Fruit fly (Drosophila melanogaster) whole organism, prepupa: ENCODE data around the gene CG31788.
A peak's percentile ranks its signal among the peaks of the same experiment; 100 is the strongest.

ENCODE experiments used
- Blimp-1 ChIP-seq: fragments of 200-800 bp; sonication (Bioruptor generic); optimal IDR thresholded peaks from 3 replicates; lab custom pipeline; 2017; ENCODE audit warnings: missing biosample characterization, missing genetic modification characterization, mild to moderate bottlenecking, moderate library complexity, missing genetic modification reagents
- CG10631 ChIP-seq: fragments of 200-800 bp; sonication (Bioruptor generic); optimal IDR thresholded peaks from 2 replicates; lab custom pipeline; 2016; ENCODE audit warnings: missing biosample characterization, missing genetic modification characterization
- CG15336 ChIP-seq: fragments of 200-800 bp; sonication (Bioruptor generic); IDR thresholded peaks from 2 replicates; pipeline ENCODE4 v1.3.6; 2022; ENCODE audit warnings: missing biosample characterization, missing genetic modification characterization
- CG1621 ChIP-seq: fragments of 200-800 bp; sonication (Bioruptor generic); optimal IDR thresholded peaks from 3 replicates; lab custom pipeline; 2018; ENCODE audit warnings: missing biosample characterization, mild to moderate bottlenecking, missing genetic modification characterization
- CG3032 ChIP-seq: fragments of 200-800 bp; optimal IDR thresholded peaks from 2 replicates; lab custom pipeline; 2019; ENCODE audit warnings: missing biosample characterization, mild to moderate bottlenecking, missing genetic modification characterization, moderate library complexity
- CG32006 ChIP-seq: fragments of 200-800 bp; sonication (Bioruptor generic); optimal IDR thresholded peaks from 3 replicates; lab custom pipeline; 2017; ENCODE audit warnings: missing biosample characterization, mild to moderate bottlenecking, missing genetic modification characterization
- CG34406 ChIP-seq: fragments of 200-800 bp; sonication (Bioruptor generic); optimal IDR thresholded peaks from 3 replicates; lab custom pipeline; 2016; ENCODE audit warnings: missing biosample characterization, missing genetic modification characterization
- CG3919 ChIP-seq: fragments of 200-800 bp; sonication (Bioruptor generic); optimal IDR thresholded peaks from 3 replicates; lab custom pipeline; 2016; ENCODE audit warnings: missing biosample characterization, missing genetic modification characterization
- CG4318 ChIP-seq: fragments of 200-800 bp; sonication (Bioruptor generic); optimal IDR thresholded peaks from 3 replicates; lab custom pipeline; 2017; ENCODE audit warnings: missing biosample characterization, mild to moderate bottlenecking, missing genetic modification characterization
- CG6276 ChIP-seq: fragments of 200-800 bp; sonication (Bioruptor generic); optimal IDR thresholded peaks from 2 replicates; lab custom pipeline; 2017; ENCODE audit warnings: missing biosample characterization, mild to moderate bottlenecking, missing genetic modification characterization
- CG6808 ChIP-seq: fragments of 200-800 bp; sonication (Bioruptor generic); optimal IDR thresholded peaks from 3 replicates; lab custom pipeline; 2017; ENCODE audit warnings: missing biosample characterization, missing genetic modification characterization, mild to moderate bottlenecking, moderate library complexity, missing genetic modification reagents
- CG8119 ChIP-seq: fragments of 200-800 bp; sonication (Bioruptor generic); IDR thresholded peaks from 3 replicates; pipeline ENCODE4 v1.3.6; 2022; ENCODE audit warnings: missing biosample characterization, missing genetic modification characterization
- CG8319 ChIP-seq: fragments of 200-800 bp; sonication (Bioruptor generic); optimal IDR thresholded peaks from 3 replicates; lab custom pipeline; 2016; ENCODE audit warnings: missing biosample characterization, missing genetic modification characterization
- Eip75B ChIP-seq: fragments of 200-800 bp; sonication (Bioruptor generic); optimal IDR thresholded peaks from 3 replicates; lab custom pipeline; 2016; ENCODE audit warnings: missing biosample characterization, missing genetic modification characterization
- Eip78C ChIP-seq: fragments of 200-800 bp; sonication (Bioruptor generic); peaks from one replicate; lab custom pipeline; 2016; ENCODE audit warnings: missing biosample characterization, missing genetic modification characterization
- Eip93F ChIP-seq: fragments of 200-800 bp; sonication (Bioruptor generic); optimal IDR thresholded peaks from 2 replicates; lab custom pipeline; 2016; ENCODE audit warnings: missing biosample characterization, mild to moderate bottlenecking, missing genetic modification characterization
- Ets21C ChIP-seq: fragments of 200-800 bp; sonication (Bioruptor generic); optimal IDR thresholded peaks from 3 replicates; lab custom pipeline; 2016; ENCODE audit warnings: missing biosample characterization, missing genetic modification characterization
- Ets96B ChIP-seq: fragments of 200-800 bp; optimal IDR thresholded peaks from 2 replicates; lab custom pipeline; 2019; ENCODE audit warnings: missing biosample characterization, mild to moderate bottlenecking, missing genetic modification characterization, moderate library complexity
- Hr39 ChIP-seq: fragments of 200-800 bp; sonication (Bioruptor generic); optimal IDR thresholded peaks from 2 replicates; lab custom pipeline; 2016; ENCODE audit warnings: missing biosample characterization, missing genetic modification characterization
- OdsH ChIP-seq: fragments of 200-800 bp; sonication (Bioruptor generic); optimal IDR thresholded peaks from 3 replicates; lab custom pipeline; 2016; ENCODE audit warnings: missing biosample characterization, missing genetic modification characterization
- Sox15 ChIP-seq: fragments of 200-800 bp; sonication (Bioruptor generic); optimal IDR thresholded peaks from 3 replicates; lab custom pipeline; 2016; ENCODE audit warnings: missing biosample characterization, missing genetic modification characterization
- dsx ChIP-seq: fragments of 200-800 bp; optimal IDR thresholded peaks from 3 replicates; lab custom pipeline; 2019; ENCODE audit warnings: missing biosample characterization, mild to moderate bottlenecking, missing genetic modification characterization, moderate library complexity; ENCODE audit not compliant: poor library complexity, severe bottlenecking
- eg ChIP-seq: fragments of 200-800 bp; sonication (Bioruptor generic); IDR thresholded peaks from 3 replicates; pipeline ENCODE4 v1.3.6; 2022; ENCODE audit warnings: missing biosample characterization, missing genetic modification characterization
- esn ChIP-seq: fragments of 200-800 bp; sonication (Bioruptor generic); optimal IDR thresholded peaks from 2 replicates; lab custom pipeline; 2016; ENCODE audit warnings: missing biosample characterization, mild to moderate bottlenecking, missing genetic modification characterization, moderate library complexity
- fd59A ChIP-seq: fragments of 200-800 bp; sonication (Bioruptor generic); optimal IDR thresholded peaks from 2 replicates; lab custom pipeline; 2017; ENCODE audit warnings: missing biosample characterization, mild to moderate bottlenecking, missing genetic modification characterization, missing genetic modification reagents
- fd85E ChIP-seq: fragments of 200-800 bp; sonication (Bioruptor generic); optimal IDR thresholded peaks from 3 replicates; lab custom pipeline; 2016; ENCODE audit warnings: missing biosample characterization, missing genetic modification characterization
- lz ChIP-seq: fragments of 200-800 bp; sonication (Bioruptor generic); optimal IDR thresholded peaks from 3 replicates; lab custom pipeline; 2016; ENCODE audit warnings: missing biosample characterization, missing genetic modification characterization
- net ChIP-seq: fragments of 200-800 bp; sonication (Bioruptor generic); optimal IDR thresholded peaks from 3 replicates; lab custom pipeline; 2016; ENCODE audit warnings: missing biosample characterization, missing genetic modification characterization
- pdm3 ChIP-seq: fragments of 200-800 bp; sonication (Bioruptor generic); optimal IDR thresholded peaks from 3 replicates; lab custom pipeline; 2016; ENCODE audit warnings: missing biosample characterization, missing genetic modification characterization
- spab ChIP-seq: fragments of 200-800 bp; sonication (Bioruptor generic); optimal IDR thresholded peaks from 2 replicates; lab custom pipeline; 2017; ENCODE audit warnings: missing biosample characterization, mild to moderate bottlenecking, missing genetic modification characterization, missing genetic modification reagents
- ss ChIP-seq, 2 experiments: fragments of 200-800 bp; sonication (Bioruptor generic); optimal IDR thresholded peaks; 2 replicates in 1 of 2; 3 replicates in 1 of 2; lab custom pipeline; 2017 to 2018; ENCODE audit warnings: mild to moderate bottlenecking in 2 of 2, missing biosample characterization in 2 of 2, missing genetic modification characterization in 2 of 2, moderate library complexity in 1 of 2
- svp ChIP-seq: fragments of 200-800 bp; sonication (Bioruptor generic); peaks from one replicate; lab custom pipeline; 2016; ENCODE audit warnings: missing biosample characterization, missing genetic modification characterization
- vri ChIP-seq: fragments of 200-800 bp; sonication (Bioruptor generic); optimal IDR thresholded peaks from 3 replicates; lab custom pipeline; 2016; ENCODE audit warnings: missing biosample characterization, mild to moderate bottlenecking, missing genetic modification characterization

CG31788 gene

DNA sequence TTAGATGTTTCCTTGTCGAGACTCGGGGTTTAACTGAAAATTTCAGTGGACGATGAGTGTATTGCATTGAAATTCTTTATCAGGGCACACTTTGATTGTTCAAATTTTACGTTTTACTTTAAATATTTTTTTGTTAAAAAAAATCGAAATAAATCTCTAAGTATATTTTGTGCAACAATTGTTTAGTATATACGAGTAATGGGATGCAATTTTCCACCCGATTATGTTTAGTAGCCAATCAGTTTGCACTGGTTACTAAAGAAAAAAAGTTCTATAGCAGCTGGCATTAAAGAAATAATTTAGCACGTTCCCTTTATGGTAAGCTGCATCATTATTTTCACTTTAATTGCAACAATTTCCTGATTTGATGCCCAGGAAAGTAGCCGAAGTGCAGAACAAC lies at the start of gene CG31788:
CG31788 (minus strand) TSS at position 101 of the 400 bp plus-strand sequence.
- TF ChIP-seq esn (GFP tag; lab: Kevin White, UChicago): no peak
- TF ChIP-seq CG6276 (GFP tag; lab: Kevin White, UChicago): no peak
- TF ChIP-seq svp: no peak
- no peak for TF ChIP-seq Sox15 (GFP tag; lab: Kevin White, UChicago)
- TF ChIP-seq Ets96B: no peak
- TF ChIP-seq CG10631: no peak
- TF ChIP-seq pdm3 (GFP tag; lab: Kevin White, UChicago): no peak
- no peak for TF ChIP-seq CG4318 (GFP tag; lab: Kevin White, UChicago)
- TF ChIP-seq fd85E (GFP tag; lab: Kevin White, UChicago): no peak

DNA sequence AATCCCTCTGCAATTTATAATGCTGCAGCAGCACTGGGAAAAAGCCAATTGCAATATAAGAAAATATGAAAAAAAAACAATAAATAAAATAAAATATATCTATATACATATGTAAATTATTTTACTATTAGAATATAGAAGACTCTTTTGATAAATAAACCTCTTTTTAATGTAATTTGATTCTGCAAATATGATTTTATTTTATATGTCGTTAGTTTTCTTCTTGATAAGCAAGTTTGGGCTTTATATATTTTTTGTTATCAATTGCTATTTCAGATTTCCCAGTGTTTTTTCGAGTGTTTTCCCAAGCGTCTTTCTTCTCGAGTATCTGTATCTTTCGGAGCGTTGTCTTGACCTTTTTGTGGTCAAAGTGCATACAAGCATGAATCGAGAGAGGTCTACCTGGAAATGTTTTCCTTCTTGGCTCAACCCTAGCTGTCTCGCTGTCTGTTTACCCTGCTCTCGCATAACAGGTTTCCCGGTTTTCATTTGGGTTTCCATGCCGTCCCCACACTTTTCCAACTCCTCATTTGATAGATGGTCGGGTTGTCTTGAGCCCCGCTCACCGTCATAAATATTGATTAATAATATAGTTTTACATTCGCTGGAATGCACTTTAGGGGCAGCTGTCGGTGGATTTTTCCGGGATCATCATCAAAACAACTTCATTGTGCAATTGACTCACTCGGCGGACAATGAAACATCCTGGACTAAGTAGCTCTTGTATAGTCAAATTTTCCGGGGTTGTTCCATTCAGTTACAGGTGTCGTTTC lies 47.5 kb upstream of the CG31788 start:
- peak; percentile 41 for TF ChIP-seq CG10631
- TF ChIP-seq CG32006 (GFP tag; lab: Kevin White, UChicago): peak; percentile 36
- TF ChIP-seq CG3032 (tag; lab: Kevin White, UChicago): peak; percentile 34
- TF ChIP-seq CG34406 (GFP tag; lab: Kevin White, UChicago): no peak
- TF ChIP-seq CG15336 (GFP tag; lab: Robert Waterston, UW): no peak
- TF ChIP-seq CG6276 (GFP tag; lab: Kevin White, UChicago): no peak
- 0 out of 3 replicates have a peak, but pooled peaks have one; percentile 25 for TF ChIP-seq CG8119 (GFP tag; lab: Robert Waterston, UW)
- peak; percentile 23 for TF ChIP-seq OdsH (GFP tag; lab: Kevin White, UChicago)
- TF ChIP-seq CG6808 (GFP tag; lab: Kevin White, UChicago): peak; percentile 20
- peak; percentile 45 for TF ChIP-seq Eip78C
- peak; percentile 28 for TF ChIP-seq spab (GFP tag; lab: Kevin White, UChicago)
- TF ChIP-seq CG3919 (GFP tag; lab: Kevin White, UChicago): peak; percentile 12
- TF ChIP-seq, all 60 proteins: peak for 9

DNA sequence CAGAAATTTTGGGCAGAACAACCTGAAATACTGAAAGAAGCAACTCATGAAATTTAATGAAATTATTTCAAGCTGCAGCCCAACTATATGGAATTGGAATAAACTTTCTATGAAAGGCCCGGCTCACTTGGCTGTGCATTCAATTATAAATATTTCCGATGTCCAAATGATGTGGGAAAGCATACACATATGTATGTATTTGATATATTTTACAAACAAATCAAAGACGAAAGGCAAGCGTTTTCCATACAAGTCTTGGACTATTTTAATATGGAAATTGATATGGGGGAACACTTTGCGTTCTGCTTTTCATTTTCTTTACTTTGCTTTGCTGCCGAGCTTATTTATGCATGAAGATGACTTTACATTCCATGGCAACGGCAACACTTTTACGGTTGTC lies 46.7 kb upstream of the CG31788 start:
- TF ChIP-seq ss (GFP tag; optimal IDR thresholded peaks at IDR 0.05; lab: Kevin White, UChicago) (no peak), net (GFP tag; lab: Kevin White, UChicago) (no peak), dsx (GFP tag; lab: Kevin White, UChicago) (no peak), vri (GFP tag; lab: Kevin White, UChicago) (no peak), CG1621 (tag; lab: Kevin White, UChicago) (no peak), Blimp-1 (no peak), spab (GFP tag; lab: Kevin White, UChicago) (no peak), Eip78C (no peak), CG8319 (GFP tag; lab: Kevin White, UChicago) (no peak), svp (no peak), lz (no peak), CG8119 (GFP tag; lab: Robert Waterston, UW) (no peak), Hr39 (GFP tag; lab: Kevin White, UChicago) (no peak), Eip93F (GFP tag; lab: Kevin White, UChicago) (no peak), fd59A (no peak), Eip75B (no peak)

DNA sequence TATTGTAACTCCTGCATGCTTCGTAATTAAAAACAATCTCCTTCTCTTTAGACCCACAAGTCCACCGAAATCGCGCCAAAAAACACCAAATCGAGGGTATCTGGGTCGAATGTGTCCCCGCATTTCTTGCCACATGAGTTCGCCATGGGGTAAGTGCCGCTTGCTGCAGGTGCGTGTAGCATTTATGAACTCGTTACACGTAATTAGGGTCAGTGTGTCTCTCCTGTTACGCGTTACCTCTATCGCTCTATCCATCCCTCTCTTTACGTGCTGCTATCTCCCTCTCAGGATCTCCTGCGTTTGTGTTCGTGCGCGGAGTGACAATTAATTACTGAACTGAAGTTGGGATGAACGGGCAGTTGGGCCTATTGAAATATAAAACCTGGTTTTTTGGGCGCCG lies 45.0 kb upstream of the CG31788 start:
- no peak for TF ChIP-seq eg
- no peak for TF ChIP-seq Ets21C (GFP tag; lab: Kevin White, UChicago)
- TF ChIP-seq OdsH (GFP tag; lab: Kevin White, UChicago): no peak
- peak in 1 of 2 experiments; percentile 46 for TF ChIP-seq ss (GFP tag; optimal IDR thresholded peaks at IDR 0.05; lab: Kevin White, UChicago)
- TF ChIP-seq, all 60 proteins: peak for 1
